Fruit fly (Drosophila melanogaster): ENCODE results near the gene Membrin.

Gene Membrin

dm6 chr3L:5341770-5342318 lies 24.4 kb upstream of the Membrin start (continued):
- TF ChIP-seq CG12391 (tag; optimal IDR thresholded peaks at IDR 0.05) (no peak), vnd (GFP tag; IDR thresholded peaks at IDR 0.05; ENCODE audit: partially characterized antibody) (peak; percentile 47; the same call in 2 of the 3 replicates), seq (GFP tag; IDR thresholded peaks at IDR 0.05) (no peak), wor (GFP tag; IDR thresholded peaks at IDR 0.05) (no peak), YL-1 (GFP tag; optimal IDR thresholded peaks at IDR 0.05) (no peak), chn (GFP tag; optimal IDR thresholded peaks at IDR 0.05) (no peak), CG2712 (tag; optimal IDR thresholded peaks at IDR 0.05) (no peak), CG14860 (GFP tag; IDR thresholded peaks at IDR 0.05; ENCODE audit: partially characterized antibody) (peak; percentile 60), Scr (GFP tag; IDR thresholded peaks at IDR 0.05; ENCODE audit: partially characterized antibody) (peak; percentile 62), Bdp1 (GFP tag; optimal IDR thresholded peaks at IDR 0.05) (peak; percentile 94), Hr51 (GFP tag; optimal IDR thresholded peaks at IDR 0.05) (no peak), NC2α (GFP tag; optimal IDR thresholded peaks at IDR 0.05) (no peak), knrl (GFP tag; IDR thresholded peaks at IDR 0.05; ENCODE audit: partially characterized antibody) (peak; percentile 34; the same call in 1 of the 3 replicates), ewg (GFP tag; optimal IDR thresholded peaks at IDR 0.05) (no peak), CG3847 (GFP tag; IDR thresholded peaks at IDR 0.05) (no peak), tna (GFP tag; IDR thresholded peaks at IDR 0.05; ENCODE audit: partially characterized antibody) (peak; percentile 44), BEAF-32 (GFP tag; optimal IDR thresholded peaks at IDR 0.05) (no peak), CG16863 (GFP tag; optimal IDR thresholded peaks at IDR 0.05) (no peak), CG12071 (GFP tag; optimal IDR thresholded peaks at IDR 0.05) (no peak), CG6791 (GFP tag; IDR thresholded peaks at IDR 0.05; ENCODE audit: partially characterized antibody) (peak; percentile 38; the same call in 1 of the 3 replicates), Optix (GFP tag; IDR thresholded peaks at IDR 0.05) (no peak), CG8089 (GFP tag; optimal IDR thresholded peaks at IDR 0.05) (no peak), cad (GFP tag; optimal IDR thresholded peaks at IDR 0.05) (no peak), Hsf (GFP tag; optimal IDR thresholded peaks at IDR 0.05) (no peak), aop (GFP tag; IDR thresholded peaks at IDR 0.05) (no peak), CG42726 (GFP tag; IDR thresholded peaks at IDR 0.05; ENCODE audit: partially characterized antibody) (peak; percentile 56; the same call in 1 of the 2 replicates), cas (GFP tag; IDR thresholded peaks at IDR 0.05) (no peak), B-H2 (GFP tag; optimal IDR thresholded peaks at IDR 0.05) (no peak), bowl (GFP tag; IDR thresholded peaks at IDR 0.05) (no peak), Taf1 (GFP tag; IDR thresholded peaks at IDR 0.05) (no peak), CG9797 (GFP tag; optimal IDR thresholded peaks at IDR 0.05) (no peak), hb (GFP tag; IDR thresholded peaks at IDR 0.05; ENCODE audit: partially characterized antibody) (peak; percentile 47; the same call in 1 of the 3 replicates), vfl (GFP tag; optimal IDR thresholded peaks at IDR 0.05) (no peak), nerfin-2 (GFP tag; IDR thresholded peaks at IDR 0.05; ENCODE audit: partially characterized antibody) (peak; percentile 59; the same call in 1 of the 2 replicates), gcm (GFP tag; optimal IDR thresholded peaks at IDR 0.05) (no peak), CG18476 (GFP tag; optimal IDR thresholded peaks at IDR 0.05) (no peak), pzg (GFP tag; optimal IDR thresholded peaks at IDR 0.05) (no peak), Opbp (GFP tag; IDR thresholded peaks at IDR 0.05; ENCODE audit: partially characterized antibody) (peak; percentile 44; the same call in 1 of the 3 replicates), CG34224 (GFP tag; IDR thresholded peaks at IDR 0.05; ENCODE audit: partially characterized antibody) (peak; percentile 40; the same call in 2 of the 3 replicates), CG17328 (GFP tag; IDR thresholded peaks at IDR 0.05) (no peak), MTF-1 (GFP tag; optimal IDR thresholded peaks at IDR 0.05; ENCODE audit: borderline replicate concordance) (no peak), onecut (GFP tag; IDR thresholded peaks at IDR 0.05) (no peak), tin (GFP tag; optimal IDR thresholded peaks at IDR 0.05) (no peak), CG14050 (GFP tag; IDR thresholded peaks at IDR 0.05) (no peak), CG7839 (tag; optimal IDR thresholded peaks at IDR 0.05) (no peak), Abd-B (GFP tag; optimal IDR thresholded peaks at IDR 0.05) (no peak), zfh2 (GFP tag; optimal IDR thresholded peaks at IDR 0.05) (no peak), p53 (GFP tag; optimal IDR thresholded peaks at IDR 0.05) (no peak), C15 (GFP tag; IDR thresholded peaks at IDR 0.05) (no peak)

Data from whole organism, embryonic.